Worm (Caenorhabditis elegans) whole organism, midembryonic: ENCODE data around the gene K11H3.2.

ENCODE experiments used
- cog-1 ChIP-seq: sonication (generic microtip); optimal IDR thresholded peaks from 2 replicates; lab custom pipeline; 2016; ENCODE audit warnings: missing genetic modification characterization, missing compliant biosample characterization
- flt-1 ChIP-seq: fragments of 200-800 bp; sonication (Bioruptor generic); IDR thresholded peaks from 2 replicates; pipeline ENCODE4 v1.3.6; 2022; ENCODE audit warnings: missing genetic modification characterization, missing compliant biosample characterization
- klf-2 ChIP-seq: fragments of 200-800 bp; sonication (Bioruptor generic); conservative IDR thresholded peaks from 2 replicates; pipeline ENCODE4 v1.3.6; 2022; ENCODE audit warnings: missing genetic modification reagents, missing genetic modification characterization, missing compliant biosample characterization
- med-1 ChIP-seq: sonication (generic microtip); optimal IDR thresholded peaks from 2 replicates; lab custom pipeline; 2017; ENCODE audit warnings: missing genetic modification characterization, mild to moderate bottlenecking, missing compliant biosample characterization, antibody characterized with exemption, missing genetic modification reagents; ENCODE audit not compliant: insufficient read depth
- ref-1 ChIP-seq: fragments of 200-800 bp; sonication (Bioruptor generic); conservative IDR thresholded peaks from 2 replicates; pipeline ENCODE4 v1.3.6; 2022; ENCODE audit warnings: missing genetic modification reagents, missing genetic modification characterization, missing compliant biosample characterization
- tab-1 ChIP-seq: fragments of 200-800 bp; sonication (Bioruptor generic); IDR thresholded peaks from 2 replicates; pipeline ENCODE4 v1.3.6; 2022; ENCODE audit warnings: missing genetic modification characterization, missing compliant biosample characterization
- ztf-23 ChIP-seq: fragments of 200-800 bp; sonication (Bioruptor generic); IDR thresholded peaks from 2 replicates; pipeline ENCODE4 v1.3.6; 2022; ENCODE audit warnings: missing genetic modification reagents, missing genetic modification characterization, missing compliant biosample characterization

- TF ChIP-seq flt-1 = no peak
- TF ChIP-seq klf-2 (GFP tag; lab: Robert Waterston, UW) = no peak
- TF ChIP-seq cog-1 (tag; lab: Kevin White, UChicago) = no peak
- no peak for TF ChIP-seq ref-1 (GFP tag; lab: Robert Waterston, UW)
- TF ChIP-seq ztf-23 = no peak
- TF ChIP-seq tab-1 (GFP tag; lab: Robert Waterston, UW) = no peak
- TF ChIP-seq med-1 (GFP tag; lab: Kevin White, UChicago) = no peak
Measured at ce11 chrIII:9813146-9813545, 33.0 kb upstream of the K11H3.2 start, which contains the start of gene ZK632.14.
